Worm (Caenorhabditis elegans) whole organism, L3 larva: ENCODE data around the gene C50E3.15.

Experiments used
- R02D3.7 ChIP-seq: fragments of 150-350 bp; optimal IDR thresholded peaks from 2 replicates; lab custom pipeline; 2014; ENCODE audit warnings: missing biosample characterization, missing genetic modification characterization
- aly-2 ChIP-seq: fragments of 150-350 bp; optimal IDR thresholded peaks from 2 replicates; lab custom pipeline; 2014; ENCODE audit warnings: missing biosample characterization, missing genetic modification characterization
- ceh-16 ChIP-seq: sonication (generic microtip); optimal IDR thresholded peaks from 2 replicates; lab custom pipeline; 2017; ENCODE audit warnings: missing biosample characterization, missing genetic modification characterization
- ceh-28 ChIP-seq: fragments of 150-350 bp; optimal IDR thresholded peaks from 2 replicates; lab custom pipeline; 2014; ENCODE audit warnings: missing biosample characterization, missing genetic modification reagents, missing genetic modification characterization
- ceh-9 ChIP-seq: sonication (generic microtip); optimal IDR thresholded peaks from 2 replicates; lab custom pipeline; 2018; ENCODE audit warnings: missing biosample characterization, missing genetic modification characterization
- daf-12 ChIP-seq: fragments of 150-350 bp; optimal IDR thresholded peaks from 2 replicates; lab custom pipeline; 2014; ENCODE audit warnings: missing biosample characterization, missing genetic modification reagents, missing genetic modification characterization
- egl-27 ChIP-seq: sonication (generic microtip); optimal IDR thresholded peaks from 4 replicates; lab custom pipeline; 2017; ENCODE audit warnings: missing biosample characterization, missing genetic modification reagents, missing genetic modification characterization
- egl-5 ChIP-seq: fragments of 150-350 bp; optimal IDR thresholded peaks from 2 replicates; lab custom pipeline; 2017; ENCODE audit warnings: missing biosample characterization, missing genetic modification reagents, missing genetic modification characterization, inconsistent platforms
- elt-1 ChIP-seq: fragments of 150-350 bp; optimal IDR thresholded peaks from 2 replicates; lab custom pipeline; 2014; ENCODE audit warnings: missing biosample characterization, missing genetic modification characterization
- elt-2 ChIP-seq: sonication (generic microtip); optimal IDR thresholded peaks from 2 replicates; lab custom pipeline; 2016; ENCODE audit warnings: missing genetic modification reagents, mild to moderate bottlenecking, missing genetic modification characterization, missing compliant biosample characterization
- elt-3 ChIP-seq, 3 experiments: fragments of 150-350 bp in 1 of 3; sonication (generic microtip) in 2 of 3; optimal IDR thresholded peaks; 2 replicates in 2 of 3; 4 replicates in 1 of 3; lab custom pipeline; 2014 to 2017; ENCODE audit warnings: missing biosample characterization in 3 of 3, missing genetic modification characterization in 3 of 3
- eor-1 ChIP-seq, 2 experiments: fragments of 150-350 bp; optimal IDR thresholded peaks; 2 replicates each; lab custom pipeline; 2014 to 2018; ENCODE audit warnings: missing biosample characterization in 2 of 2, missing genetic modification characterization in 2 of 2
- fkh-2 ChIP-seq: fragments of 150-350 bp; optimal IDR thresholded peaks from 2 replicates; lab custom pipeline; 2014; ENCODE audit warnings: missing biosample characterization, missing genetic modification reagents, missing genetic modification characterization
- fos-1 ChIP-seq: fragments of 150-350 bp; optimal IDR thresholded peaks from 2 replicates; lab custom pipeline; 2014; ENCODE audit warnings: missing biosample characterization, missing genetic modification characterization
- jun-1 ChIP-seq: fragments of 150-350 bp; optimal IDR thresholded peaks from 2 replicates; lab custom pipeline; 2014; ENCODE audit warnings: missing biosample characterization, missing genetic modification reagents, missing genetic modification characterization
- lin-15B ChIP-seq: fragments of 150-350 bp; optimal IDR thresholded peaks from 2 replicates; lab custom pipeline; 2014; ENCODE audit warnings: missing biosample characterization, missing genetic modification characterization
- lin-39 ChIP-seq: fragments of 150-350 bp; optimal IDR thresholded peaks from 2 replicates; lab custom pipeline; 2018; ENCODE audit warnings: missing biosample characterization, missing genetic modification reagents, missing genetic modification characterization
- lsy-12 ChIP-seq: sonication (generic microtip); optimal IDR thresholded peaks from 2 replicates; lab custom pipeline; 2016; ENCODE audit warnings: mild to moderate bottlenecking, missing genetic modification characterization, missing compliant biosample characterization
- mdl-1 ChIP-seq: fragments of 150-350 bp; optimal IDR thresholded peaks from 2 replicates; lab custom pipeline; 2014; ENCODE audit warnings: missing biosample characterization, missing genetic modification characterization
- nhr-11 ChIP-seq: fragments of 150-350 bp; optimal IDR thresholded peaks from 2 replicates; lab custom pipeline; 2014; ENCODE audit warnings: missing biosample characterization, missing genetic modification characterization
- nhr-12 ChIP-seq: fragments of 150-350 bp; optimal IDR thresholded peaks from 2 replicates; lab custom pipeline; 2014; ENCODE audit warnings: missing biosample characterization, missing genetic modification characterization
- nhr-25 ChIP-seq: sonication (generic microtip); optimal IDR thresholded peaks from 2 replicates; lab custom pipeline; 2017; ENCODE audit warnings: missing biosample characterization, missing genetic modification characterization
- nhr-28 ChIP-seq: fragments of 150-350 bp; optimal IDR thresholded peaks from 2 replicates; lab custom pipeline; 2014; ENCODE audit warnings: missing biosample characterization, missing genetic modification characterization
- nhr-43 ChIP-seq: sonication (generic microtip); optimal IDR thresholded peaks from 2 replicates; lab custom pipeline; 2016; ENCODE audit warnings: mild to moderate bottlenecking, missing genetic modification characterization, missing compliant biosample characterization; ENCODE audit not compliant: poor library complexity, severe bottlenecking
- nhr-77 ChIP-seq: fragments of 150-350 bp; optimal IDR thresholded peaks from 2 replicates; lab custom pipeline; 2014; ENCODE audit warnings: missing biosample characterization, missing genetic modification characterization
- pha-4 ChIP-seq: fragments of 150-350 bp; optimal IDR thresholded peaks from 2 replicates; lab custom pipeline; 2014; ENCODE audit warnings: missing biosample characterization, missing genetic modification reagents, missing genetic modification characterization
- pqm-1 ChIP-seq: fragments of 150-350 bp; optimal IDR thresholded peaks from 2 replicates; lab custom pipeline; 2017; ENCODE audit warnings: missing biosample characterization, missing genetic modification characterization, inconsistent platforms
- sea-2 ChIP-seq: fragments of 150-350 bp; sonication (generic microtip); optimal IDR thresholded peaks from 4 replicates; lab custom pipeline; 2014; ENCODE audit warnings: missing biosample characterization, missing genetic modification reagents, missing genetic modification characterization
- snpc-4 ChIP-seq: fragments of 150-350 bp; optimal IDR thresholded peaks from 2 replicates; lab custom pipeline; 2014; ENCODE audit warnings: missing biosample characterization, missing genetic modification characterization
- tbx-2 ChIP-seq: sonication (generic microtip); optimal IDR thresholded peaks from 2 replicates; lab custom pipeline; 2016; ENCODE audit warnings: mild to moderate bottlenecking, missing genetic modification characterization, missing compliant biosample characterization
- unc-62 ChIP-seq: fragments of 150-350 bp; sonication (generic microtip); optimal IDR thresholded peaks from 4 replicates; lab custom pipeline; 2014; ENCODE audit warnings: missing biosample characterization, missing genetic modification reagents, missing genetic modification characterization
- zag-1 ChIP-seq: fragments of 150-350 bp; optimal IDR thresholded peaks from 2 replicates; lab custom pipeline; 2014; ENCODE audit warnings: missing biosample characterization, missing genetic modification characterization
- ztf-11 ChIP-seq: fragments of 150-350 bp; optimal IDR thresholded peaks from 2 replicates; lab custom pipeline; 2014; ENCODE audit warnings: missing biosample characterization, missing genetic modification characterization
- ztf-4 ChIP-seq: fragments of 150-350 bp; optimal IDR thresholded peaks from 2 replicates; lab custom pipeline; 2014; ENCODE audit warnings: missing biosample characterization, missing genetic modification characterization

Gene C50E3.15

DNA sequence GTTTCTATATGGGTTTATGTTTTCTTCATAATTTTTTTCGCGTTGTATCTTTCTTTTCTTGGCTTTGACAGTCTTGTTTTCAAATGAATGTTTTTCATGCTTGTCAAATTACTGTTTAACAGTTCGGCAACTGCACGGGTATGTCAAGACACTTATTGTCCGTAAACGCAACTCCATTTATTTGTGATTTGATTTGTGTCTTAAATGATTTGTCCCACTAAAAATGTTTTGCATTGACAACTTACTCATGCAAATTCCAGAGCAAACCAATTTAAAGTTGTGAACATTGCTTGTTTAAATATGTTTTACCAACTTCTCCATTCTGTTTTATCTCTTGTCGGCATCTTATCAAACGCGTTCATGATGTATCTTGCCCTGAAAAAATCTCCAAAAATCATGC lies 13.5 kb downstream of the C50E3.15 start, which contains the start of gene srd-25:
Gene srd-25 (plus strand): TSS at position 301 of the 400 bp plus-strand sequence.
- TF ChIP-seq pha-4 (no peak), fkh-2 (tag; lab: Kevin White, UChicago) (no peak), zag-1 (no peak), nhr-11 (tag; lab: Kevin White, UChicago) (no peak), nhr-12 (tag; lab: Kevin White, UChicago) (no peak), lin-39 (tag; lab: Kevin White, UChicago) (no peak), nhr-43 (tag; lab: Kevin White, UChicago) (no peak), elt-3 (tag; optimal IDR thresholded peaks at IDR 0.05; lab: Kevin White, UChicago) (no peak), elt-1 (tag; lab: Kevin White, UChicago) (no peak)

DNA sequence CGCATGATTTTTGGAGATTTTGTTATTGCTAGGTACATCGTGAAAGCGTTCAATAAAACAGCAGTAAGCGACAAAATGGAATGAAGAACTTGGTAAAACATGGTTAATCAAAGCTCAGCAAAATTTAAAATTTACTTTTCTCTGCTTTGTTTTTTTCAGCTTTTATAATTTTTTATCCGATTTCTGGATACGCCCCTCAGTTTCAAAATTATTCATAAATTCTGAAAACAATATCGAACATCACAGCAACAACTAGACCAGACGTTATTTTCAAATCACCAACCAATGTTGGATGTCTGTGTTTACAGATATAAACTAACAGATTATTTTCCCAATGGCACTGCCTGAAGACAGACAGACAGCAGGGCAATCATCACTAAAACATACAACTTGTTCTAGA lies 16.4 kb downstream of the C50E3.15 start, which contains the start of gene srd-31:
Gene srd-31 (minus strand): TSS at position 101 of the 400 bp plus-strand sequence.
- no peak for TF ChIP-seq ztf-4 (tag; lab: Kevin White, UChicago)
- TF ChIP-seq lin-39 (tag; lab: Kevin White, UChicago) = no peak
- TF ChIP-seq eor-1 (tag; optimal IDR thresholded peaks at IDR 0.05; lab: Kevin White, UChicago) = no peak
- TF ChIP-seq egl-27 (tag; lab: Kevin White, UChicago) = no peak
- no peak for TF ChIP-seq ztf-11 (tag; lab: Kevin White, UChicago)
- no peak for TF ChIP-seq lsy-12 (tag; lab: Kevin White, UChicago)
- TF ChIP-seq nhr-12 (tag; lab: Kevin White, UChicago) = no peak
- TF ChIP-seq fos-1 = no peak
- no peak for TF ChIP-seq pqm-1 (tag; lab: Kevin White, UChicago)
- TF ChIP-seq jun-1 = no peak
- TF ChIP-seq lin-15B (tag; lab: Kevin White, UChicago) = no peak
- TF ChIP-seq unc-62 (GFP tag; lab: Kevin White, UChicago) = no peak
- TF ChIP-seq egl-5 (tag; lab: Kevin White, UChicago) = no peak
- TF ChIP-seq tbx-2 = no peak
- no peak for TF ChIP-seq zag-1
- TF ChIP-seq nhr-25 (tag; lab: Kevin White, UChicago) = no peak
- TF ChIP-seq aly-2 (tag; lab: Kevin White, UChicago) = no peak
- TF ChIP-seq nhr-43 (tag; lab: Kevin White, UChicago) = no peak
- TF ChIP-seq ceh-28 (tag; lab: Kevin White, UChicago) = no peak
- TF ChIP-seq R02D3.7 = no peak

- no peak for TF ChIP-seq unc-62 (GFP tag; lab: Kevin White, UChicago)
- TF ChIP-seq jun-1 = no peak
- no peak for TF ChIP-seq pqm-1 (tag; lab: Kevin White, UChicago)
- TF ChIP-seq lin-15B (tag; lab: Kevin White, UChicago) = no peak
- TF ChIP-seq lin-39 (tag; lab: Kevin White, UChicago) = no peak
- TF ChIP-seq nhr-77 = no peak
- TF ChIP-seq ceh-16 (tag; lab: Kevin White, UChicago) = no peak
- no peak for TF ChIP-seq egl-27 (tag; lab: Kevin White, UChicago)
- no peak for TF ChIP-seq ceh-9 (tag; lab: Kevin White, UChicago)
- no peak for TF ChIP-seq pha-4
- TF ChIP-seq daf-12 (tag; lab: Kevin White, UChicago) = no peak
- TF ChIP-seq egl-5 (tag; lab: Kevin White, UChicago) = no peak
- TF ChIP-seq elt-2 (tag; lab: Kevin White, UChicago) = no peak
- TF ChIP-seq snpc-4 (tag; lab: Kevin White, UChicago) = no peak
- TF ChIP-seq ztf-11 (tag; lab: Kevin White, UChicago) = no peak
- TF ChIP-seq nhr-25 (tag; lab: Kevin White, UChicago) = no peak
These were observed 17.3 kb downstream of the C50E3.15 start, which contains the start of gene srd-29 for ce11 chrV:7635469-7635868. TSS of gene srd-29 (plus strand) at chrV:7635769.

ce11 chrV:7637801-7638200 lies 19.6 kb downstream of the C50E3.15 start, which contains the start of gene clec-45:
TSS of gene clec-45 (plus strand) at chrV:7638101.
- TF ChIP-seq mdl-1 (no peak), jun-1 (no peak), eor-1 (tag; optimal IDR thresholded peaks at IDR 0.05; lab: Kevin White, UChicago) (no peak), lin-15B (tag; lab: Kevin White, UChicago) (no peak), sea-2 (no peak), nhr-28 (tag; lab: Kevin White, UChicago) (no peak), nhr-25 (tag; lab: Kevin White, UChicago) (no peak), pqm-1 (tag; lab: Kevin White, UChicago) (no peak), ceh-9 (tag; lab: Kevin White, UChicago) (no peak), ceh-16 (tag; lab: Kevin White, UChicago) (no peak)
